Comparison of ENCODE assay signal across 5 worm cellular contexts in genomic region chrII:3553453-3553852, ce11.
TF ChIP-seq lines count a peak whose summit lies in the region.

Gene dnc-3 (plus strand): TSS chrII:3553724.

TF ChIP-seq in whole organism, L1 larva, 84 proteins besides CTCF, POLR2A, EP300 and RAD21 (continues in another document):
- TF ChIP-seq ama-1 (optimal IDR thresholded peaks at IDR 0.05; lab: Kevin White, UChicago), result no peak
- peak; percentile 75 for TF ChIP-seq fkh-8 (tag; optimal IDR thresholded peaks at IDR 0.05; lab: Kevin White, UChicago)
- TF ChIP-seq ztf-4 (tag; optimal IDR thresholded peaks at IDR 0.05; lab: Kevin White, UChicago), result no peak
- TF ChIP-seq nhr-84 (tag; optimal IDR thresholded peaks at IDR 0.05; lab: Kevin White, UChicago), result no peak
- peak; percentile 81 for TF ChIP-seq irx-1 (tag; optimal IDR thresholded peaks at IDR 0.05; lab: Kevin White, UChicago)
- TF ChIP-seq unc-30 (tag; optimal IDR thresholded peaks at IDR 0.05; lab: Kevin White, UChicago), result no peak
- no peak for TF ChIP-seq C34B4.2 (tag; optimal IDR thresholded peaks at IDR 0.05; lab: Kevin White, UChicago)
- peak; percentile 62 for TF ChIP-seq elt-2 (tag; optimal IDR thresholded peaks at IDR 0.05; lab: Kevin White, UChicago)
- no peak for TF ChIP-seq ceh-63 (GFP tag; optimal IDR thresholded peaks at IDR 0.05; lab: Kevin White, UChicago)
- TF ChIP-seq sox-4 (tag; optimal IDR thresholded peaks at IDR 0.05; lab: Kevin White, UChicago), result peak; percentile 67
- TF ChIP-seq hpl-2 (GFP tag; optimal IDR thresholded peaks at IDR 0.05; lab: Kevin White, UChicago), result no peak
- no peak for TF ChIP-seq nhr-76 (tag; optimal IDR thresholded peaks at IDR 0.05; lab: Kevin White, UChicago)
- peak in 1 of 3 experiments; percentile 9 for TF ChIP-seq ceh-82 (tag; optimal IDR thresholded peaks at IDR 0.05; lab: Kevin White, UChicago)
- TF ChIP-seq aha-1 (tag; optimal IDR thresholded peaks at IDR 0.05; lab: Kevin White, UChicago), result no peak
- no peak for TF ChIP-seq mef-2 (tag; optimal IDR thresholded peaks at IDR 0.05; lab: Kevin White, UChicago)
- peak; percentile 69 for TF ChIP-seq zip-4 (GFP tag; optimal IDR thresholded peaks at IDR 0.05; lab: Kevin White, UChicago)
- peak; percentile 81 for TF ChIP-seq swsn-7 (tag; optimal IDR thresholded peaks at IDR 0.05; lab: Kevin White, UChicago)
- peak; percentile 87 for TF ChIP-seq nhr-85 (tag; lab: Kevin White, UChicago)
- TF ChIP-seq pax-3 (tag; optimal IDR thresholded peaks at IDR 0.05; lab: Kevin White, UChicago), result peak; percentile 70

TF ChIP-seq in whole organism, L3 larva, 47 proteins besides CTCF, POLR2A, EP300 and RAD21 (continues in another document):
- no peak for TF ChIP-seq zag-1 (tag; optimal IDR thresholded peaks at IDR 0.05; lab: Kevin White, UChicago)
- TF ChIP-seq nfya-1 (tag; optimal IDR thresholded peaks at IDR 0.05; lab: Kevin White, UChicago; ENCODE audit: insufficient read depth), result peak; percentile 51
- TF ChIP-seq nhr-23 (tag; optimal IDR thresholded peaks at IDR 0.05; lab: Kevin White, UChicago), result peak; percentile 21
- no peak for TF ChIP-seq mml-1 (tag; optimal IDR thresholded peaks at IDR 0.05; lab: Kevin White, UChicago)
- TF ChIP-seq ztf-4 (tag; optimal IDR thresholded peaks at IDR 0.05; lab: Kevin White, UChicago), result no peak
- peak; percentile 29 for TF ChIP-seq ceh-28 (tag; optimal IDR thresholded peaks at IDR 0.05; lab: Kevin White, UChicago)
- TF ChIP-seq ceh-9 (tag; optimal IDR thresholded peaks at IDR 0.05; lab: Kevin White, UChicago), result no peak
- TF ChIP-seq fkh-2 (tag; optimal IDR thresholded peaks at IDR 0.05; lab: Kevin White, UChicago), result no peak
- no peak for TF ChIP-seq ztf-11 (tag; optimal IDR thresholded peaks at IDR 0.05; lab: Kevin White, UChicago)
- no peak for TF ChIP-seq hmg-11 (tag; optimal IDR thresholded peaks at IDR 0.05; lab: Kevin White, UChicago)
- no peak for TF ChIP-seq sea-2 (GFP tag; optimal IDR thresholded peaks at IDR 0.05; lab: Kevin White, UChicago)
- no peak for TF ChIP-seq ceh-16 (tag; optimal IDR thresholded peaks at IDR 0.05; lab: Kevin White, UChicago)
- no peak for TF ChIP-seq R02D3.7 (tag; optimal IDR thresholded peaks at IDR 0.05; lab: Kevin White, UChicago)
- TF ChIP-seq nhr-43 (tag; optimal IDR thresholded peaks at IDR 0.05; lab: Kevin White, UChicago; ENCODE audit: poor library complexity, severe bottlenecking), result no peak
- TF ChIP-seq fkh-10 (GFP tag; optimal IDR thresholded peaks at IDR 0.05; lab: Kevin White, UChicago), result no peak
- TF ChIP-seq mdl-1 (tag; optimal IDR thresholded peaks at IDR 0.05; lab: Kevin White, UChicago), result no peak
- no peak for TF ChIP-seq fos-1 (tag; optimal IDR thresholded peaks at IDR 0.05; lab: Kevin White, UChicago)
- no peak for TF ChIP-seq lin-39 (tag; optimal IDR thresholded peaks at IDR 0.05; lab: Kevin White, UChicago)
- peak; percentile 53 for TF ChIP-seq tbx-2 (tag; optimal IDR thresholded peaks at IDR 0.05; lab: Kevin White, UChicago)
- TF ChIP-seq pqm-1 (tag; optimal IDR thresholded peaks at IDR 0.05; lab: Kevin White, UChicago), result no peak

TF ChIP-seq in whole organism, early embryonic, 17 proteins besides CTCF, POLR2A, EP300 and RAD21:
- TF ChIP-seq tra-4 (tag; optimal IDR thresholded peaks at IDR 0.05; lab: Kevin White, UChicago) (no peak), tbx-11 (GFP tag; IDR thresholded peaks at IDR 0.05; lab: Robert Waterston, UW) (no peak), hmbx-1 (tag; optimal IDR thresholded peaks at IDR 0.05; lab: Kevin White, UChicago) (no peak), ama-1 (optimal IDR thresholded peaks at IDR 0.05; lab: Kevin White, UChicago) (no peak), aly-1 (tag; optimal IDR thresholded peaks at IDR 0.05; lab: Kevin White, UChicago) (no peak), ceh-36 (tag; optimal IDR thresholded peaks at IDR 0.05; lab: Kevin White, UChicago) (no peak), F13C5.2 (tag; optimal IDR thresholded peaks at IDR 0.05; lab: Kevin White, UChicago) (peak; percentile 40)

TF ChIP-seq in whole organism, midembryonic, 9 proteins besides CTCF, POLR2A, EP300 and RAD21:
- no peak for TF ChIP-seq klf-2 (GFP tag; conservative IDR thresholded peaks at IDR 0.05; lab: Robert Waterston, UW)
- no peak for TF ChIP-seq med-1 (GFP tag; optimal IDR thresholded peaks at IDR 0.05; lab: Kevin White, UChicago; ENCODE audit: insufficient read depth)
- no peak for TF ChIP-seq ztf-23 (GFP tag; IDR thresholded peaks at IDR 0.05; lab: Robert Waterston, UW)
- peak; percentile 27 for TF ChIP-seq cog-1 (tag; optimal IDR thresholded peaks at IDR 0.05; lab: Kevin White, UChicago)

TF ChIP-seq in whole organism, young adult, 124 proteins besides CTCF, POLR2A, EP300 and RAD21 (continues in another document):
- TF ChIP-seq ceh-100 (GFP tag; IDR thresholded peaks at IDR 0.05; lab: Robert Waterston, UW) (no peak), madf-6 (GFP tag; IDR thresholded peaks at IDR 0.05; lab: Robert Waterston, UW) (peak; percentile 73; the same call in 1 of the 2 replicates), dox-1 (GFP tag; IDR thresholded peaks at IDR 0.05; lab: Robert Waterston, UW) (0 out of 2 replicates have a peak, but pooled peaks have one; percentile 9), hrde-1 (tag; optimal IDR thresholded peaks at IDR 0.05; lab: Kevin White, UChicago; ENCODE audit: borderline replicate concordance) (no peak), dpff-1 (tag; optimal IDR thresholded peaks at IDR 0.05; lab: Kevin White, UChicago) (no peak), lsy-27 (tag; optimal IDR thresholded peaks at IDR 0.05; lab: Kevin White, UChicago; ENCODE audit: borderline replicate concordance, insufficient read depth) (no peak), zfh-2 (GFP tag; conservative IDR thresholded peaks at IDR 0.05; lab: Robert Waterston, UW) (no peak), let-607 (tag; optimal IDR thresholded peaks at IDR 0.05; lab: Kevin White, UChicago) (peak in 1 of 2 experiments; percentile 61), snpc-1.3 (tag; optimal IDR thresholded peaks at IDR 0.05; lab: Kevin White, UChicago; ENCODE audit: insufficient read depth) (no peak), pbrm-1 (GFP tag; IDR thresholded peaks at IDR 0.05; lab: Robert Waterston, UW) (0 out of 2 replicates have a peak, but pooled peaks have one; percentile 22), cebp-2 (GFP tag; IDR thresholded peaks at IDR 0.05; lab: Robert Waterston, UW) (no peak), pha-4 (tag; optimal IDR thresholded peaks at IDR 0.05; lab: Kevin White, UChicago) (no peak), Y95B8A.8 (GFP tag; IDR thresholded peaks at IDR 0.05; lab: Robert Waterston, UW) (no peak), C06A6.2 (GFP tag; conservative IDR thresholded peaks at IDR 0.05; lab: Robert Waterston, UW) (no peak), egrh-3 (GFP tag; IDR thresholded peaks at IDR 0.05; lab: Robert Waterston, UW) (no peak), repo-1 (tag; optimal IDR thresholded peaks at IDR 0.05; lab: Kevin White, UChicago) (no peak), chd-7 (tag; optimal IDR thresholded peaks at IDR 0.05; lab: Kevin White, UChicago) (no peak), Y79H2A.3 (GFP tag; conservative IDR thresholded peaks at IDR 0.05; lab: Robert Waterston, UW) (no peak), nhr-179 (tag; optimal IDR thresholded peaks at IDR 0.05; lab: Kevin White, UChicago) (no peak), mes-4 (tag; optimal IDR thresholded peaks at IDR 0.05; lab: Kevin White, UChicago) (no peak), Y53G8AR.9 (GFP tag; conservative IDR thresholded peaks at IDR 0.05; lab: Robert Waterston, UW) (no peak), atf-7 (tag; optimal IDR thresholded peaks at IDR 0.05; lab: Kevin White, UChicago) (no peak), mel-28 (tag; optimal IDR thresholded peaks at IDR 0.05; lab: Kevin White, UChicago; ENCODE audit: borderline replicate concordance) (no peak), sea-2 (GFP tag; IDR thresholded peaks at IDR 0.05; lab: Robert Waterston, UW) (no peak), ztf-18 (tag; optimal IDR thresholded peaks at IDR 0.05; lab: Kevin White, UChicago) (no peak), gei-17 (GFP tag; optimal IDR thresholded peaks at IDR 0.05; lab: Kevin White, UChicago) (no peak), nfyb-1 (GFP tag; IDR thresholded peaks at IDR 0.05; lab: Robert Waterston, UW) (no peak), B0035.1 (tag; optimal IDR thresholded peaks at IDR 0.05; lab: Kevin White, UChicago) (no peak), ztf-28 (GFP tag; IDR thresholded peaks at IDR 0.05; lab: Robert Waterston, UW) (no peak), F57A8.1 (GFP tag; optimal IDR thresholded peaks at IDR 0.05; lab: Kevin White, UChicago) (no peak), hmg-1.2 (GFP tag; IDR thresholded peaks at IDR 0.05; lab: Robert Waterston, UW) (peak; percentile 23; the same call in 1 of the 2 replicates), tbx-9 (tag; optimal IDR thresholded peaks at IDR 0.05; lab: Kevin White, UChicago; ENCODE audit: borderline replicate concordance) (no peak), lin-35 (GFP tag; optimal IDR thresholded peaks at IDR 0.05; lab: Kevin White, UChicago) (peak in 1 of 3 experiments; percentile 31), him-1 (tag; optimal IDR thresholded peaks at IDR 0.05; lab: Kevin White, UChicago) (no peak), cebp-1 (GFP tag; IDR thresholded peaks at IDR 0.05; lab: Robert Waterston, UW) (0 out of 2 replicates have a peak, but pooled peaks have one; percentile 20), cebp-1 (tag; optimal IDR thresholded peaks at IDR 0.05; lab: Kevin White, UChicago) (peak; percentile 79), attf-6 (GFP tag; IDR thresholded peaks at IDR 0.05; lab: Robert Waterston, UW) (no peak), ztf-3 (GFP tag; optimal IDR thresholded peaks at IDR 0.05; lab: Kevin White, UChicago) (no peak), nfya-2 (GFP tag; IDR thresholded peaks at IDR 0.05; lab: Robert Waterston, UW) (no peak), egl-18 (GFP tag; IDR thresholded peaks at IDR 0.05; lab: Robert Waterston, UW) (no peak), B0019.2 (GFP tag; conservative IDR thresholded peaks at IDR 0.05; lab: Robert Waterston, UW) (no peak), F39B2.1 (GFP tag; IDR thresholded peaks at IDR 0.05; lab: Robert Waterston, UW) (no peak), ceh-40 (GFP tag; IDR thresholded peaks at IDR 0.05; lab: Robert Waterston, UW) (no peak), fkh-3 (tag; optimal IDR thresholded peaks at IDR 0.05; lab: Kevin White, UChicago) (no peak), F23B12.7 (tag; optimal IDR thresholded peaks at IDR 0.05; lab: Kevin White, UChicago; ENCODE audit: insufficient read depth) (no peak), nfya-1 (tag; optimal IDR thresholded peaks at IDR 0.05; lab: Kevin White, UChicago; ENCODE audit: borderline replicate concordance, insufficient read depth) (no peak), akir-1 (GFP tag; optimal IDR thresholded peaks at IDR 0.05; lab: Kevin White, UChicago) (no peak), bed-2 (GFP tag; IDR thresholded peaks at IDR 0.05; lab: Robert Waterston, UW) (no peak), Y67H2A.10 (GFP tag; conservative IDR thresholded peaks at IDR 0.05; lab: Robert Waterston, UW) (no peak)

Comparison
In these comparisons a context has a peak if more than half of its experiments do, and no peak if none do; other contexts are left out.
1. Of the 8 proteins assayed by ChIP-seq in both whole organism, young adult and whole organism, L1 larva: peak only in whole organism, young adult: none; only in whole organism, L1 larva: dpl-1 and nhr-90; in both: efl-1; in neither: 3; mixed calls (peak in some experiments, not most) for 2.